Worm (Caenorhabditis elegans): ENCODE results near the gene C07H4.1.

DNA sequence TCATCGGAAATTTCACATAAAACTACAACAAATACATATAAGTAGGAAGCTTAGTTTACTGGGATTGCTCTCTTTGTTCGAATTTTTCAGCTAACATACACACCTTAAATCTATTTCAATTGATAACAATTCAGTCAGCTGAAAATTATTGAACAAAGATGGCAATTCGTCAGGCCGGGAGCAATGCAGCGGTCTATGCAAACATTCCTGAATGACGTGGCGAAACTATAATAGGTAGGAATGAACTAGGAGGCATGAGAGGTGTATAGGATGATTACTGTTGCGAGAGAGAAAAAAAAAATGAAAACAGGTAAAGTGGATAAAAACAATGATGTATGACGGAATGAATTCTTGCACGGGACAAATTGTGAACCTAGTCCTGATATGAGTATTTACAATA lies 51.4 kb downstream of the C07H4.1 start:
- TF ChIP-seq ceh-8 (GFP tag; optimal IDR thresholded peaks at IDR 0.05) (no peak), ces-1 (GFP tag; optimal IDR thresholded peaks at IDR 0.05) (no peak), egl-13 (tag; optimal IDR thresholded peaks at IDR 0.05) (no peak), ztf-11 (tag; optimal IDR thresholded peaks at IDR 0.05) (no peak), hlh-4 (tag; optimal IDR thresholded peaks at IDR 0.05) (no peak), unc-86 (tag; optimal IDR thresholded peaks at IDR 0.05) (no peak)
